Worm (Caenorhabditis elegans): Measurements from ENCODE around the gene C36A4.10.
A peak's percentile ranks its signal among the peaks of the same experiment; 100 is the strongest.

Gene C36A4.10

ce11 chrIII:3875608-3876007, 44.3 kb upstream of the C36A4.10 start (continued):
- TF ChIP-seq tag-97 (GFP tag; IDR thresholded peaks at IDR 0.05), result no peak
- no peak for TF ChIP-seq snpc-4 (tag; optimal IDR thresholded peaks at IDR 0.05)
- no peak for TF ChIP-seq nhr-25 (tag; optimal IDR thresholded peaks at IDR 0.05; ENCODE audit: borderline replicate concordance, insufficient read depth)
- TF ChIP-seq daf-16 (GFP tag; optimal IDR thresholded peaks at IDR 0.05), result no peak
- TF ChIP-seq daf-16 (tag; optimal IDR thresholded peaks at IDR 0.05), result peak; percentile 60
- TF ChIP-seq ceh-20 (GFP tag; IDR thresholded peaks at IDR 0.05), result 0 out of 2 replicates have a peak, but pooled peaks have one; percentile 27
- no peak for TF ChIP-seq php-3 (GFP tag; IDR thresholded peaks at IDR 0.05)
- no peak for TF ChIP-seq ceh-62 (tag; optimal IDR thresholded peaks at IDR 0.05)
- TF ChIP-seq hlh-11 (tag; optimal IDR thresholded peaks at IDR 0.05), result peak; percentile 74
- TF ChIP-seq cey-2 (tag; optimal IDR thresholded peaks at IDR 0.05; ENCODE audit: borderline replicate concordance, insufficient read depth), result peak; percentile 45

DNA sequence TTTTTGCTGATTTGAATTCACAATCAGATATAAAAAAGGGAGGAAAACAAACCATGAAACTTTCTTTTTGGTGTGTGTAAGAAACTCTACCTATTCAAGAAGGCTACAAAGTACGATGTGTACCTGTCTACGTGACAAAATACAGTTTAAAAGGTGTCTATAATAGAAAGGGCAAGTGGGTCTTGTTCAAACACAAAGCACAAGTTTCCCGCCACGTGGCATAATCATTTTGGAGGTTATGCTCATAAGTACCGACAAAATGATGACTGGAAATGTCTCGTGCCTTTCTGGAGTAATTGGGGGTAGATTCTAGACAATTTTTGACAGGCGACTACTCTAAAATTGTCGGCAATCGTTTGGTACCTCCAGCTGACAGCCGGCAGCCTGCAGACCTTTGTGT, 43.6 kb upstream of the C36A4.10 start:
- TF ChIP-seq nhr-76 (tag; optimal IDR thresholded peaks at IDR 0.05) (no peak), unc-130 (GFP tag; optimal IDR thresholded peaks at IDR 0.05) (no peak), Y105C5A.15 (GFP tag; IDR thresholded peaks at IDR 0.05) (no peak), lin-13 (GFP tag; optimal IDR thresholded peaks at IDR 0.05) (no peak), ceh-44 (GFP tag; IDR thresholded peaks at IDR 0.05) (no peak), hlh-30 (tag; optimal IDR thresholded peaks at IDR 0.05; ENCODE audit: insufficient read depth) (peak; percentile 30), nhr-28 (tag; optimal IDR thresholded peaks at IDR 0.05) (peak; percentile 67), rbr-2 (tag; optimal IDR thresholded peaks at IDR 0.05) (no peak), dmd-9 (GFP tag; IDR thresholded peaks at IDR 0.05) (no peak), spr-1 (tag; optimal IDR thresholded peaks at IDR 0.05) (no peak), dmd-6 (GFP tag; IDR thresholded peaks at IDR 0.05) (peak; percentile 74), snpc-4 (tag; optimal IDR thresholded peaks at IDR 0.05) (no peak), hlh-11 (tag; optimal IDR thresholded peaks at IDR 0.05) (peak; percentile 35), dve-1 (tag; optimal IDR thresholded peaks at IDR 0.05; ENCODE audit: insufficient read depth) (peak; percentile 47), daf-16 (GFP tag; optimal IDR thresholded peaks at IDR 0.05) (no peak), daf-16 (tag; optimal IDR thresholded peaks at IDR 0.05) (peak; percentile 17), zfp-3 (GFP tag; conservative IDR thresholded peaks at IDR 0.05) (0 out of 2 replicates have a peak, but pooled peaks have one; percentile 14), ztf-11 (tag; optimal IDR thresholded peaks at IDR 0.05) (no peak), hif-1 (tag; optimal IDR thresholded peaks at IDR 0.05) (peak in 1 of 2 experiments; percentile 93)

DNA sequence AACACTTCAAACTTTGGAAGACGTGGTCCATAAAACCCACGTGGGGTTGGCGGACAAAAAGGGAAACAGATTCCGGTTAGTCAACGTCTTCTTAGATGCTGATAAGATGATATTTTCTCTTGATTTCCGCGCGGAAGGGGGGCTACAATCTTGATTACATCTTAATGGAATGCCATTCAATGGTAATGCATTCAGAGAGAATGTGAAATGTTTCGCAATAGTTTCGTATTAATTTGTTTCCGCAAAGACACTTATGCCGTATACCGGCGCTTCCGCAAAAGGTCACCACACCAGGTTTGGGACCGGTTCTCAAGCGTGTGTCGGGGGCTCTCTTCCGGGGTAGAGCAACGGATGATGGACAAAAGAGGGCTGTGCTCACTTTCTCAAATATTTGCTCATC, 43.2 kb upstream of the C36A4.10 start:
- TF ChIP-seq F10B5.3 (tag; optimal IDR thresholded peaks at IDR 0.05), result no peak
- TF ChIP-seq mdl-1 (tag; optimal IDR thresholded peaks at IDR 0.05), result peak in 1 of 2 experiments; percentile 11
- TF ChIP-seq tag-97 (GFP tag; IDR thresholded peaks at IDR 0.05), result no peak
- TF ChIP-seq zip-2 (tag; optimal IDR thresholded peaks at IDR 0.05), result peak; percentile 31
- no peak for TF ChIP-seq fkh-10 (GFP tag; optimal IDR thresholded peaks at IDR 0.05)
- peak; percentile 38 for TF ChIP-seq mxl-3 (GFP tag; optimal IDR thresholded peaks at IDR 0.05)
- TF ChIP-seq unc-62 (GFP tag; optimal IDR thresholded peaks at IDR 0.05 in 1 of 2), result peak in 1 of 2 experiments; percentile 41
- no peak for TF ChIP-seq unc-62 (tag; optimal IDR thresholded peaks at IDR 0.05)

DNA sequence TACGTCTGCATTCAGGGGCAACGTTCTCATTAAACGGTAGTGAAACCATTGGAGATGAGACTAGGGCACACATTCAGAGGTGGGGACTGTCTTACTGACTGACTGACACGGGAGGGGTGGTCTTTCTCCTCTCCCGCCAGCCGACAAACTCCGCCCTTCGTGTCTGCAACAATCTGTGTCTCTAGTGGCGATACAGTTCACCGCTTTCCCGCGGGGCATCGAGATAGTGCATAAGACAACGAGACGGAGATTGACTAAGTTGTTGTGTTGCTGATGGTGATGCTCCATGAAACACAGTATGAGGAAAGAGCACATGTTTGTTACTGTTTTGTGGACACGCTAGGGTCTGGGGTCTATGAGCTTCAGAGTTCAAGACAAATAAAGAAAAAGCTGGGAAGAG, 42.1 kb upstream of the C36A4.10 start:
- TF ChIP-seq jun-1 (tag; optimal IDR thresholded peaks at IDR 0.05) (no peak), dmd-9 (GFP tag; IDR thresholded peaks at IDR 0.05) (no peak), set-16 (GFP tag; IDR thresholded peaks at IDR 0.05) (peak; percentile 35; the same call in 1 of the 2 replicates), madf-5 (GFP tag; IDR thresholded peaks at IDR 0.05) (no peak), dmd-6 (GFP tag; IDR thresholded peaks at IDR 0.05) (peak; percentile 65), ztf-11 (tag; optimal IDR thresholded peaks at IDR 0.05) (no peak), aha-1 (tag) (no peak), hlh-11 (tag; optimal IDR thresholded peaks at IDR 0.05) (peak; percentile 72), dve-1 (tag; optimal IDR thresholded peaks at IDR 0.05; ENCODE audit: insufficient read depth) (peak; percentile 34), lsy-2 (tag; optimal IDR thresholded peaks at IDR 0.05) (peak; percentile 6 to 44), ama-1 (optimal IDR thresholded peaks at IDR 0.05) (no peak), lir-3 (tag; optimal IDR thresholded peaks at IDR 0.05) (no peak), mdl-1 (tag; optimal IDR thresholded peaks at IDR 0.05) (peak in 1 of 2 experiments; percentile 66), snpc-4 (tag; optimal IDR thresholded peaks at IDR 0.05) (no peak), nhr-28 (tag; optimal IDR thresholded peaks at IDR 0.05) (peak; percentile 64), zfp-2 (tag; optimal IDR thresholded peaks at IDR 0.05) (no peak), Y48G9A.11 (GFP tag; IDR thresholded peaks at IDR 0.05) (no peak), nhr-77 (tag; optimal IDR thresholded peaks at IDR 0.05) (peak; percentile 41), lin-39 (tag; optimal IDR thresholded peaks at IDR 0.05) (no peak), ceh-20 (GFP tag; IDR thresholded peaks at IDR 0.05) (no peak), nhr-76 (tag; optimal IDR thresholded peaks at IDR 0.05) (no peak), egl-43 (GFP tag; IDR thresholded peaks at IDR 0.05) (0 out of 2 replicates have a peak, but pooled peaks have one; percentile 40), hif-1 (tag; optimal IDR thresholded peaks at IDR 0.05) (peak in 1 of 2 experiments; percentile 61), ces-1 (GFP tag; optimal IDR thresholded peaks at IDR 0.05) (no peak)
